Fruit fly (Drosophila melanogaster) whole organism, embryonic: Measurements from ENCODE around the gene CG13623.

Experiments
- Antp ChIP-seq: fragments of 200-800 bp; sonication (Bioruptor generic); optimal IDR thresholded peaks from 3 replicates; lab custom pipeline; 2016; ENCODE audit warnings: missing biosample characterization, missing genetic modification characterization
- CG10321 ChIP-seq: fragments of 200-800 bp; sonication (Bioruptor generic); IDR thresholded peaks from 2 replicates; pipeline ENCODE4 v1.3.6; 2022; ENCODE audit warnings: missing biosample characterization, missing genetic modification characterization
- CG10462 ChIP-seq: fragments of 200-800 bp; sonication (Bioruptor generic); optimal IDR thresholded peaks from 2 replicates; lab custom pipeline; 2016; ENCODE audit warnings: missing biosample characterization, missing genetic modification characterization
- CG10654 ChIP-seq: fragments of 200-800 bp; sonication (Bioruptor generic); optimal IDR thresholded peaks from 2 replicates; lab custom pipeline; 2016; ENCODE audit warnings: missing biosample characterization, missing genetic modification characterization
- CG11085 ChIP-seq: fragments of 200-800 bp; sonication (Bioruptor generic); IDR thresholded peaks from 2 replicates; pipeline ENCODE4 v1.3.6; 2022; ENCODE audit warnings: missing biosample characterization, missing genetic modification characterization
- CG11398 ChIP-seq: fragments of 200-800 bp; sonication (Bioruptor generic); optimal IDR thresholded peaks from 2 replicates; lab custom pipeline; 2016; ENCODE audit warnings: missing biosample characterization, missing genetic modification characterization
- CG12071 ChIP-seq: fragments of 200-800 bp; sonication (Bioruptor generic); optimal IDR thresholded peaks from 3 replicates; lab custom pipeline; 2018; ENCODE audit warnings: missing biosample characterization, mild to moderate bottlenecking, missing genetic modification characterization
- CG12236 ChIP-seq: fragments of 200-800 bp; sonication (Bioruptor generic); optimal IDR thresholded peaks from 2 replicates; lab custom pipeline; 2016; ENCODE audit warnings: missing biosample characterization, missing genetic modification characterization
- CG12744 ChIP-seq: fragments of 200-800 bp; sonication (Bioruptor generic); optimal IDR thresholded peaks from 2 replicates; lab custom pipeline; 2016; ENCODE audit warnings: missing biosample characterization, missing genetic modification characterization
- CG15011 ChIP-seq: fragments of 200-800 bp; sonication (Bioruptor generic); optimal IDR thresholded peaks from 3 replicates; lab custom pipeline; 2018; ENCODE audit warnings: missing biosample characterization, mild to moderate bottlenecking, missing genetic modification characterization
- CG1603 ChIP-seq: fragments of 200-800 bp; sonication (Bioruptor generic); optimal IDR thresholded peaks from 2 replicates; lab custom pipeline; 2019; ENCODE audit warnings: missing biosample characterization, mild to moderate bottlenecking, missing genetic modification characterization, moderate library complexity
- CG17328 ChIP-seq: fragments of 200-800 bp; sonication (Bioruptor generic); IDR thresholded peaks from 2 replicates; pipeline ENCODE4 v1.3.6; 2022; ENCODE audit warnings: missing biosample characterization, missing genetic modification characterization
- CG18619 ChIP-seq: fragments of 200-800 bp; sonication (Bioruptor generic); optimal IDR thresholded peaks from 3 replicates; lab custom pipeline; 2017; ENCODE audit warnings: missing biosample characterization, mild to moderate bottlenecking, missing genetic modification characterization
- CG30020 ChIP-seq: fragments of 200-800 bp; optimal IDR thresholded peaks from 2 replicates; lab custom pipeline; 2019; ENCODE audit warnings: missing biosample characterization, mild to moderate bottlenecking, missing genetic modification characterization, moderate library complexity
- CG30403 ChIP-seq: fragments of 200-800 bp; sonication (Bioruptor generic); optimal IDR thresholded peaks from 3 replicates; lab custom pipeline; 2016; ENCODE audit warnings: missing biosample characterization, missing genetic modification characterization
- CG32767 ChIP-seq: fragments of 200-800 bp; sonication (Bioruptor generic); IDR thresholded peaks from 2 replicates; pipeline ENCODE4 v1.3.6; 2022; ENCODE audit warnings: missing biosample characterization, missing genetic modification characterization
- CG9215 ChIP-seq: fragments of 200-800 bp; sonication (Bioruptor generic); IDR thresholded peaks from 2 replicates; pipeline ENCODE4 v1.3.6; 2022; ENCODE audit warnings: missing biosample characterization, missing genetic modification characterization
- CHES-1-like ChIP-seq: fragments of 200-800 bp; sonication (Bioruptor generic); optimal IDR thresholded peaks from 2 replicates; lab custom pipeline; 2016; ENCODE audit warnings: missing biosample characterization, missing genetic modification characterization
- Deaf1 ChIP-seq: fragments of 200-800 bp; optimal IDR thresholded peaks from 3 replicates; lab custom pipeline; 2019; ENCODE audit warnings: missing biosample characterization, mild to moderate bottlenecking, missing genetic modification characterization, moderate library complexity
- Doc3 ChIP-seq: fragments of 200-800 bp; sonication (Bioruptor generic); IDR thresholded peaks from 3 replicates; pipeline ENCODE4 v1.3.6; 2022; ENCODE audit warnings: missing biosample characterization, missing genetic modification characterization; ENCODE audit not compliant: partially characterized antibody
- Dp ChIP-seq: fragments of 200-800 bp; sonication (Bioruptor generic); optimal IDR thresholded peaks from 2 replicates; lab custom pipeline; 2018; ENCODE audit warnings: missing biosample characterization, mild to moderate bottlenecking, missing genetic modification characterization, moderate library complexity
- Fer2 ChIP-seq: fragments of 200-800 bp; sonication (Bioruptor generic); optimal IDR thresholded peaks from 2 replicates; lab custom pipeline; 2018; ENCODE audit warnings: missing biosample characterization, mild to moderate bottlenecking, missing genetic modification characterization, moderate library complexity
- HHEX ChIP-seq: fragments of 200-800 bp; sonication (Bioruptor generic); optimal IDR thresholded peaks from 3 replicates; lab custom pipeline; 2017; ENCODE audit warnings: missing biosample characterization, mild to moderate bottlenecking, missing genetic modification characterization, missing genetic modification reagents
- Hmx ChIP-seq: fragments of 200-800 bp; sonication (Bioruptor generic); optimal IDR thresholded peaks from 2 replicates; lab custom pipeline; 2016; ENCODE audit warnings: missing biosample characterization, missing genetic modification characterization
- Hr78 ChIP-seq, 2 experiments: fragments of 200-800 bp in 1 of 2; fragments of >200 bp in 1 of 2; sonication (Bioruptor generic) in 1 of 2; optimal IDR thresholded peaks; 2 replicates each; lab custom pipeline; 2017 to 2019; ENCODE audit warnings: missing biosample characterization in 2 of 2, missing genetic modification characterization in 2 of 2, mild to moderate bottlenecking in 1 of 2, moderate library complexity in 1 of 2
- Lpt ChIP-seq: fragments of >200 bp; optimal IDR thresholded peaks from 2 replicates; lab custom pipeline; 2018; ENCODE audit warnings: missing biosample characterization, missing genetic modification characterization
- NC2α ChIP-seq: fragments of 200-800 bp; sonication (Bioruptor generic); optimal IDR thresholded peaks from 2 replicates; lab custom pipeline; 2016; ENCODE audit warnings: missing biosample characterization, missing genetic modification characterization
- NfI ChIP-seq: fragments of 200-800 bp; sonication (Bioruptor generic); optimal IDR thresholded peaks from 3 replicates; lab custom pipeline; 2018; ENCODE audit warnings: missing biosample characterization, mild to moderate bottlenecking, missing genetic modification characterization, moderate library complexity
- Ptx1 ChIP-seq: fragments of 200-800 bp; sonication (Bioruptor generic); IDR thresholded peaks from 2 replicates; pipeline ENCODE4 v1.3.6; 2022; ENCODE audit warnings: missing biosample characterization, missing genetic modification characterization
- Rfx ChIP-seq: fragments of 200-800 bp; sonication (Bioruptor generic); IDR thresholded peaks from 2 replicates; pipeline ENCODE4 v1.3.6; 2022; ENCODE audit warnings: missing biosample characterization, missing genetic modification characterization
- Rx ChIP-seq: fragments of 200-800 bp; sonication (Bioruptor generic); IDR thresholded peaks from 2 replicates; pipeline ENCODE4 v1.3.6; 2022; ENCODE audit warnings: missing biosample characterization, missing genetic modification characterization
- Six4 ChIP-seq: fragments of 200-800 bp; sonication (Bioruptor generic); optimal IDR thresholded peaks from 2 replicates; lab custom pipeline; 2016; ENCODE audit warnings: missing biosample characterization, missing genetic modification characterization
- Sry-δ ChIP-seq: fragments of 200-800 bp; sonication (Bioruptor generic); optimal IDR thresholded peaks from 2 replicates; lab custom pipeline; 2016; ENCODE audit warnings: missing biosample characterization, missing genetic modification characterization
- Xrp1 ChIP-seq: fragments of 200-800 bp; sonication (Bioruptor generic); IDR thresholded peaks from 2 replicates; pipeline ENCODE4 v1.3.6; 2022; ENCODE audit warnings: missing biosample characterization, missing genetic modification characterization
- az2 ChIP-seq: fragments of 200-800 bp; sonication (Bioruptor generic); optimal IDR thresholded peaks from 3 replicates; lab custom pipeline; 2016; ENCODE audit warnings: missing biosample characterization, missing genetic modification characterization
- bab2 ChIP-seq: fragments of 200-800 bp; sonication (Bioruptor generic); optimal IDR thresholded peaks from 2 replicates; lab custom pipeline; 2016; ENCODE audit warnings: missing biosample characterization, missing genetic modification characterization
- chinmo ChIP-seq: fragments of 200-800 bp; sonication (Bioruptor generic); IDR thresholded peaks from 4 replicates; pipeline ENCODE4 v1.3.6; 2022; ENCODE audit warnings: missing biosample characterization, missing genetic modification characterization; ENCODE audit not compliant: partially characterized antibody
- crc ChIP-seq: fragments of 200-800 bp; sonication (Bioruptor generic); optimal IDR thresholded peaks from 2 replicates; lab custom pipeline; 2016; ENCODE audit warnings: missing biosample characterization, missing genetic modification characterization
- croc ChIP-seq: fragments of 200-800 bp; sonication (Bioruptor generic); conservative IDR thresholded peaks from 3 replicates; pipeline ENCODE4 v1.3.6; 2022; ENCODE audit warnings: missing biosample characterization, missing genetic modification characterization
- cwo ChIP-seq: fragments of 200-800 bp; sonication (Bioruptor generic); optimal IDR thresholded peaks from 3 replicates; lab custom pipeline; 2017; ENCODE audit warnings: missing biosample characterization, missing genetic modification characterization, mild to moderate bottlenecking, moderate library complexity, missing genetic modification reagents
- gem ChIP-seq: fragments of 200-800 bp; sonication (Bioruptor generic); optimal IDR thresholded peaks from 2 replicates; lab custom pipeline; 2019; ENCODE audit warnings: missing biosample characterization, mild to moderate bottlenecking, missing genetic modification characterization, moderate library complexity
- gt ChIP-seq: fragments of 200-800 bp; sonication (Bioruptor generic); IDR thresholded peaks from 2 replicates; pipeline ENCODE4 v1.3.6; 2022; ENCODE audit warnings: missing biosample characterization, missing genetic modification characterization
- lbe ChIP-seq: fragments of 200-800 bp; sonication (Bioruptor generic); optimal IDR thresholded peaks from 2 replicates; lab custom pipeline; 2016; ENCODE audit warnings: missing biosample characterization, mild to moderate bottlenecking, missing genetic modification characterization
- lmd ChIP-seq: fragments of 200-800 bp; sonication (Bioruptor generic); IDR thresholded peaks from 2 replicates; pipeline ENCODE4 v1.3.6; 2022; ENCODE audit warnings: missing biosample characterization, missing genetic modification characterization
- maf-S ChIP-seq: fragments of 200-800 bp; sonication (Bioruptor generic); optimal IDR thresholded peaks from 2 replicates; lab custom pipeline; 2016; ENCODE audit warnings: missing biosample characterization, missing genetic modification characterization
- nmo ChIP-seq: fragments of 200-800 bp; sonication (Bioruptor generic); optimal IDR thresholded peaks from 2 replicates; lab custom pipeline; 2018; ENCODE audit warnings: missing biosample characterization, mild to moderate bottlenecking, missing genetic modification characterization, moderate library complexity
- p53 ChIP-seq: fragments of 200-800 bp; sonication (Bioruptor generic); optimal IDR thresholded peaks from 2 replicates; lab custom pipeline; 2016; ENCODE audit warnings: missing biosample characterization, missing genetic modification characterization
- peb ChIP-seq: fragments of 200-800 bp; sonication (Bioruptor generic); IDR thresholded peaks from 2 replicates; pipeline ENCODE4 v1.3.6; 2022; ENCODE audit warnings: missing biosample characterization, missing genetic modification characterization
- sd ChIP-seq: fragments of 200-800 bp; sonication (Bioruptor generic); optimal IDR thresholded peaks from 3 replicates; lab custom pipeline; 2018; ENCODE audit warnings: missing biosample characterization, mild to moderate bottlenecking, missing genetic modification characterization, moderate library complexity
- sima ChIP-seq: fragments of 200-800 bp; sonication (Bioruptor generic); optimal IDR thresholded peaks from 2 replicates; lab custom pipeline; 2016; ENCODE audit warnings: missing biosample characterization, missing genetic modification characterization
- ssp ChIP-seq: fragments of 200-800 bp; sonication (Bioruptor generic); IDR thresholded peaks from 2 replicates; pipeline ENCODE4 v1.3.6; 2022; ENCODE audit warnings: missing biosample characterization, missing genetic modification characterization

The CG13623 gene

DNA sequence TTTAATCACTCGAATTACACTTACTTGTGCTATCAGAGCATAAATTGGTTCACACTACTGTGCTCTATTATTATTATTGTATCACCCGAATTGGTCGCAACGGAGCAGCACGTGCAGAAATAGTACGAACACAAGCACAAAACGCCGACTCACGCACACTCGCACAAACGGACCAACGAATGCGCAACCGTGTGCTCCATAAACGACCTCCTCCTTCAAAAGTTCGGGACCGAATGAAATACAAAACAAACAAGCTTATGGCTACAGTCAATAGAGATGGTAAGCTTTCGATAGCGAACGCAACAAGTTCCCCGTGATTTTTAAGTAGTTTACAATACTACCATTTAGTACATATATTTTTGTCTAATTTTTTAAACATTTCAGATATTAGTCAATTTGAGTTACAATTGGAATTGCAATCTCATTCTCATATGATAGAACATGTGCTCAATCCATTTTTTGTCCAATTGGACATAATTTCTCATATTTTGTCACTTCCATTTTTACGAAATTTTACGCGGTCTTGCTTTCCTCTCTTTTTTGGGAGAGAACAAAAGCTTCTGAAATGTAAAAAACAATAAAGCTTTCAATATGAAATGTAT lies 13.4 kb upstream of the CG13623 start, which contains the start of gene Cftr (continued):
- TF ChIP-seq maf-S (GFP tag; lab: Kevin White, UChicago) (peak; percentile 36), cwo (GFP tag; lab: Kevin White, UChicago) (peak; percentile 100), croc (no peak), lbe (peak; percentile 78), CG9215 (no peak), p53 (GFP tag; lab: Kevin White, UChicago) (peak; percentile 11), CG12071 (GFP tag; lab: Kevin White, UChicago) (peak; percentile 77), sd (tag; lab: Kevin White, UChicago) (no peak), Hr78 (GFP tag; optimal IDR thresholded peaks at IDR 0.05; lab: Kevin White, UChicago) (no peak), Dp (GFP tag; lab: Kevin White, UChicago) (peak; percentile 51), NfI (GFP tag; lab: Kevin White, UChicago) (peak; percentile 57), CG12744 (GFP tag; lab: Kevin White, UChicago) (peak; percentile 70), CG10321 (GFP tag; lab: Robert Waterston, UW) (no peak), CHES-1-like (GFP tag; lab: Kevin White, UChicago) (peak; percentile 63), crc (peak; percentile 37), CG1603 (tag; lab: Kevin White, UChicago) (no peak), CG10654 (peak; percentile 15), chinmo (GFP tag; lab: Robert Waterston, UW) (peak; percentile 94; the same call in 3 of the 4 replicates), CG17328 (GFP tag; lab: Robert Waterston, UW) (peak; percentile 42; the same call in 1 of the 2 replicates), lmd (no peak), CG10462 (GFP tag; lab: Kevin White, UChicago) (no peak), ssp (GFP tag; lab: Robert Waterston, UW) (no peak), Six4 (GFP tag; lab: Kevin White, UChicago) (no peak), Antp (GFP tag; lab: Kevin White, UChicago) (peak; percentile 66), Fer2 (no peak), NC2α (peak; percentile 55), Deaf1 (tag; lab: Kevin White, UChicago) (peak; percentile 83), nmo (GFP tag; lab: Kevin White, UChicago) (no peak), Rfx (GFP tag; lab: Robert Waterston, UW) (peak; percentile 81), Ptx1 (peak; percentile 43), peb (GFP tag; lab: Robert Waterston, UW) (no peak), HHEX (GFP tag; lab: Kevin White, UChicago) (no peak), Xrp1 (GFP tag; lab: Robert Waterston, UW) (no peak), CG11398 (GFP tag; lab: Kevin White, UChicago) (no peak), Hmx (GFP tag; lab: Kevin White, UChicago) (no peak), CG30020 (tag; lab: Kevin White, UChicago) (no peak), Sry-δ (GFP tag; lab: Kevin White, UChicago) (peak; percentile 86), CG18619 (GFP tag; lab: Kevin White, UChicago) (no peak), CG32767 (GFP tag; lab: Robert Waterston, UW) (no peak), bab2 (GFP tag; lab: Kevin White, UChicago) (peak; percentile 37), gem (tag; lab: Kevin White, UChicago) (no peak), sima (GFP tag; lab: Kevin White, UChicago) (no peak), Lpt (no peak), Rx (GFP tag; lab: Robert Waterston, UW) (no peak), CG15011 (GFP tag; lab: Kevin White, UChicago) (no peak), CG30403 (no peak), Doc3 (no peak), CG12236 (GFP tag; lab: Kevin White, UChicago) (no peak), az2 (GFP tag; lab: Kevin White, UChicago) (no peak), CG11085 (GFP tag; lab: Robert Waterston, UW) (peak; percentile 33; the same call in 1 of the 2 replicates), gt (no peak)
